Fruit fly (Drosophila melanogaster) whole organism, prepupa: Measurements from ENCODE around the gene CG7115.

Source experiments
- Gug ChIP-seq: fragments of 200-800 bp; sonication (Bioruptor generic); IDR thresholded peaks from 2 replicates; pipeline ENCODE4 v1.3.6; 2022; ENCODE audit warnings: missing biosample characterization, missing genetic modification characterization
- Lpt ChIP-seq: fragments of 200-800 bp; sonication (Bioruptor generic); optimal IDR thresholded peaks from 3 replicates; lab custom pipeline; 2016; ENCODE audit warnings: missing biosample characterization, missing genetic modification characterization

dm6 chr2L:7828901-7829300 is 8.0 kb downstream of the CG7115 start:
- TF ChIP-seq Gug (no peak), Lpt (no peak)
